Fruit fly (Drosophila melanogaster): Measurements from ENCODE around the gene CG13001.
A peak's percentile ranks its signal among the peaks of the same experiment; 100 is the strongest.

- TF ChIP-seq Hr4 (GFP tag; optimal IDR thresholded peaks at IDR 0.05) (no peak), eg (GFP tag; IDR thresholded peaks at IDR 0.05) (peak; percentile 46; the same call in 1 of the 3 replicates)
These were observed 36.6 kb downstream of the CG13001 start for dm6 chrX:16906065-16906464.
